Fruit fly (Drosophila melanogaster): ENCODE measurements around the gene CG13031.

Gene CG13031

dm6 chr3L:16695076-16695847 lies 29.4 kb upstream of the CG13031 start:
- TF ChIP-seq CG7045 (GFP tag; optimal IDR thresholded peaks at IDR 0.05) (no peak), Crg-1 (GFP tag; optimal IDR thresholded peaks at IDR 0.05) (no peak), CG7101 (tag; optimal IDR thresholded peaks at IDR 0.05) (no peak), Clk (GFP tag; optimal IDR thresholded peaks at IDR 0.05) (no peak)

DNA sequence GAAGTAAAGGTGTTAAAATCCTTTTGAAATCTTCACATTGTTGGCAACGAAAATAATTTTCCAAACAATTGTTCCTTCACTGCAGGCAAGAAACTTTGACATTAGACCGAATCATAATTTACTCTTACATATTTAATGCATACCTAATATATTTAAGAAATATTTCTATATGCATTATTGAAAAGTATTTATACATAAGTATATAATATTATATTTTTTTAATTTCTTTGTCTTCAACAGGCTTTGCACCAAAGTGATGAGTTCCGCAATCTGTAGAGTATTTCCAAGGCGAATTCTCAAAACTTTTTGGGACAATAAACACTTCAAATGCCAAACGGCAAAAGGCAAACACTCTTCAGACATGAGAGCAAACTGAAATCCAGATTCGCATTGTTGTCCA lies 27.6 kb upstream of the CG13031 start:
- TF ChIP-seq Crg-1 (GFP tag; optimal IDR thresholded peaks at IDR 0.05): no peak
- no peak for TF ChIP-seq CG11617 (GFP tag; optimal IDR thresholded peaks at IDR 0.05)
- no peak for TF ChIP-seq tj (GFP tag; optimal IDR thresholded peaks at IDR 0.05)
- TF ChIP-seq cnc (optimal IDR thresholded peaks at IDR 0.05): no peak
- TF ChIP-seq CG1620 (GFP tag; optimal IDR thresholded peaks at IDR 0.05): no peak
- no peak for TF ChIP-seq ovo (GFP tag; optimal IDR thresholded peaks at IDR 0.05)
- no peak for TF ChIP-seq CG33017 (tag; optimal IDR thresholded peaks at IDR 0.05)
- no peak for TF ChIP-seq CG7045 (GFP tag; optimal IDR thresholded peaks at IDR 0.05)
- TF ChIP-seq bab1 (GFP tag; optimal IDR thresholded peaks at IDR 0.05): no peak
- TF ChIP-seq CG12768 (GFP tag; optimal IDR thresholded peaks at IDR 0.05): no peak
- peak; percentile 8 for TF ChIP-seq CG14711 (tag; optimal IDR thresholded peaks at IDR 0.05)
- TF ChIP-seq CG5204 (GFP tag; optimal IDR thresholded peaks at IDR 0.05): no peak
- peak; percentile 28 for TF ChIP-seq kay (GFP tag; ENCODE audit: borderline replicate concordance)

DNA sequence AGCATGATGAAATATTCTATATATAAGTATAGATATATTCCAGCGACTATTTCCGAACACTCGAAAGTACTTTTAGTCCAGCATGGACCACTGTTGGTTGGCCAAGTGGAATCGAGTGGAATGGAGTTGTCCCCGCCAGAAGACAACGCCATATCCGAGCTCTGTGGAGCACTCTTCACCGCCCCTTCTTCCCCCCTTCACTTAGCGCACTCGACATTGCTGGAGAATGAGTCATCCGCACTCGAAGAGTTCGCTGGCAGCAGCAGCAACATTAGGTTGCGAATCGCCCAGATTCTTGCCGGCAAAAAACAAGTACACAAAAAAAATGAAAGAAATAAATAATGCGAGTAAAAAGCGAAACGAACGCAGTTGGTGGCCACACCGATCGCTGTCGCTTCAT lies 26.6 kb upstream of the CG13031 start:
- TF ChIP-seq ovo (GFP tag; optimal IDR thresholded peaks at IDR 0.05) (no peak), CG33017 (tag; optimal IDR thresholded peaks at IDR 0.05) (no peak), CG7045 (GFP tag; optimal IDR thresholded peaks at IDR 0.05) (no peak), Hr96 (GFP tag; optimal IDR thresholded peaks at IDR 0.05) (no peak), Clk (GFP tag; optimal IDR thresholded peaks at IDR 0.05) (no peak), Crg-1 (GFP tag; optimal IDR thresholded peaks at IDR 0.05) (no peak), kay (GFP tag; ENCODE audit: borderline replicate concordance) (no peak), cnc (optimal IDR thresholded peaks at IDR 0.05) (no peak), CG14711 (tag; optimal IDR thresholded peaks at IDR 0.05) (no peak), CG5204 (GFP tag; optimal IDR thresholded peaks at IDR 0.05) (no peak), cic (GFP tag; optimal IDR thresholded peaks at IDR 0.05) (no peak), toe (GFP tag; optimal IDR thresholded peaks at IDR 0.05) (no peak), CG7101 (tag; optimal IDR thresholded peaks at IDR 0.05) (no peak), tj (GFP tag; optimal IDR thresholded peaks at IDR 0.05) (no peak), bab1 (GFP tag; optimal IDR thresholded peaks at IDR 0.05) (no peak), CG12768 (GFP tag; optimal IDR thresholded peaks at IDR 0.05) (no peak), CG1620 (GFP tag; optimal IDR thresholded peaks at IDR 0.05) (no peak), CG11617 (GFP tag; optimal IDR thresholded peaks at IDR 0.05) (no peak), pad (GFP tag; optimal IDR thresholded peaks at IDR 0.05) (no peak)

DNA sequence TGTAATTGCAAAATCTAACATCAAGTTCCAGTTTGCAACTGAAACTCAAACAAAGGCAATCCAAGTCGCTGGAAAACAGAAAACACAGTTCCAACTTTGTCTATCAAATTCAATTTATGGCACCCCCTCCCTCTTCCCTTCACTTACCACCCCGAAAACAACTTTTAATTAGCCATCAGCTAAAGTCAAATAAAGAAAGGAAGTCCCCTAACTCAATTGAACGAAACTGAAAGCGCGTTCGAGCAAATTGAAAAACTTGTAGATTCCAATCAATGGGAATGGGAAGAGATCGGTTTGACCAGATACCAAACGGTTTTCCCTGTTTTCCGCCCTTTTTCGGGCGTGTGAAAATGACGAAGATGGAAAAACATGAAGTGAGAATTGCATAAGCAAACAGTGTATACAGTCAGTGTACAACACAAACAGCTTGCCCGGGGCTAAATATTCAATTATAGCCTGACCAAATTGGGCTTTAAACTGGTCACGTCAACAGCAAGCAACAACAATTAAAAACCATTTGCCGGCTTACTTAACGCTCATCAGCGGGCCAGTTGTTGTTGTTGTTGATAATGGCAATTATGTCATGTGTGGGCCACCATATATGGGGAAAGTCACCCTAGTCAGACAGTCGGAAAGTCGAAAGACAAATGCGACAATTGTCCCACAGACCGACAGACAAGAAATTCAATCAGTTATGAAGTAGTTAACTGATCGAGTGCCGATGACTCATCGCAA lies 25.2 kb upstream of the CG13031 start:
- TF ChIP-seq CG7101 (tag; optimal IDR thresholded peaks at IDR 0.05) (no peak), cnc (optimal IDR thresholded peaks at IDR 0.05) (no peak)

- TF ChIP-seq cic (GFP tag; optimal IDR thresholded peaks at IDR 0.05) (no peak), toe (GFP tag; optimal IDR thresholded peaks at IDR 0.05) (no peak), Hr96 (GFP tag; optimal IDR thresholded peaks at IDR 0.05) (no peak), CG14711 (tag; optimal IDR thresholded peaks at IDR 0.05) (no peak), CG7101 (tag; optimal IDR thresholded peaks at IDR 0.05) (no peak), CG11617 (GFP tag; optimal IDR thresholded peaks at IDR 0.05) (no peak), ovo (GFP tag; optimal IDR thresholded peaks at IDR 0.05) (no peak), pad (GFP tag; optimal IDR thresholded peaks at IDR 0.05) (no peak), Crg-1 (GFP tag; optimal IDR thresholded peaks at IDR 0.05) (no peak), Clk (GFP tag; optimal IDR thresholded peaks at IDR 0.05) (no peak), tj (GFP tag; optimal IDR thresholded peaks at IDR 0.05) (no peak), Mnt (GFP tag; optimal IDR thresholded peaks at IDR 0.05) (no peak), cnc (optimal IDR thresholded peaks at IDR 0.05) (no peak), kay (GFP tag; ENCODE audit: borderline replicate concordance) (no peak), CG33017 (tag; optimal IDR thresholded peaks at IDR 0.05) (no peak), CG12768 (GFP tag; optimal IDR thresholded peaks at IDR 0.05) (no peak), CG7045 (GFP tag; optimal IDR thresholded peaks at IDR 0.05) (no peak), bab1 (GFP tag; optimal IDR thresholded peaks at IDR 0.05) (no peak), CG1620 (GFP tag; optimal IDR thresholded peaks at IDR 0.05) (no peak)
These were observed 21.8 kb upstream of the CG13031 start for dm6 chr3L:16702866-16703265.

dm6 chr3L:16704251-16704650 lies 20.4 kb upstream of the CG13031 start:
- TF ChIP-seq toe (GFP tag; optimal IDR thresholded peaks at IDR 0.05): no peak
- TF ChIP-seq tj (GFP tag; optimal IDR thresholded peaks at IDR 0.05): peak; percentile 6
- no peak for TF ChIP-seq CG5204 (GFP tag; optimal IDR thresholded peaks at IDR 0.05)
- TF ChIP-seq CG1620 (GFP tag; optimal IDR thresholded peaks at IDR 0.05): no peak
- no peak for TF ChIP-seq pad (GFP tag; optimal IDR thresholded peaks at IDR 0.05)
- TF ChIP-seq ovo (GFP tag; optimal IDR thresholded peaks at IDR 0.05): no peak
